Fruit fly (Drosophila melanogaster): Measurements from ENCODE around the gene Jig.

Gene Jig

dm6 chr3R:14562040-14562439, 1.3 kb downstream of the Jig start, which contains the start of gene CG14851:
TSS of gene CG14851 (plus strand) at chr3R:14562340.
- TF ChIP-seq CG7045 (GFP tag; optimal IDR thresholded peaks at IDR 0.05) (no peak), tj (GFP tag; optimal IDR thresholded peaks at IDR 0.05) (no peak), Hr96 (GFP tag; optimal IDR thresholded peaks at IDR 0.05) (no peak), CG12768 (GFP tag; optimal IDR thresholded peaks at IDR 0.05) (no peak), bab1 (GFP tag; optimal IDR thresholded peaks at IDR 0.05) (no peak), CG1620 (GFP tag; optimal IDR thresholded peaks at IDR 0.05) (no peak), CG33017 (tag; optimal IDR thresholded peaks at IDR 0.05) (no peak), cnc (optimal IDR thresholded peaks at IDR 0.05) (no peak), CG14711 (tag; optimal IDR thresholded peaks at IDR 0.05) (no peak), CG7101 (tag; optimal IDR thresholded peaks at IDR 0.05) (no peak), ovo (GFP tag; optimal IDR thresholded peaks at IDR 0.05) (no peak), toe (GFP tag; optimal IDR thresholded peaks at IDR 0.05) (no peak), Clk (GFP tag; optimal IDR thresholded peaks at IDR 0.05) (no peak), Crg-1 (GFP tag; optimal IDR thresholded peaks at IDR 0.05) (no peak), Mnt (GFP tag; optimal IDR thresholded peaks at IDR 0.05) (no peak), CG5204 (GFP tag; optimal IDR thresholded peaks at IDR 0.05) (no peak), CG11617 (GFP tag; optimal IDR thresholded peaks at IDR 0.05) (no peak)

- no peak for TF ChIP-seq CG7045 (GFP tag; optimal IDR thresholded peaks at IDR 0.05)
- TF ChIP-seq CG14711 (tag; optimal IDR thresholded peaks at IDR 0.05) = no peak
- TF ChIP-seq Hr96 (GFP tag; optimal IDR thresholded peaks at IDR 0.05) = no peak
- no peak for TF ChIP-seq CG1620 (GFP tag; optimal IDR thresholded peaks at IDR 0.05)
- TF ChIP-seq tj (GFP tag; optimal IDR thresholded peaks at IDR 0.05) = no peak
- TF ChIP-seq ovo (GFP tag; optimal IDR thresholded peaks at IDR 0.05) = no peak
- TF ChIP-seq CG11617 (GFP tag; optimal IDR thresholded peaks at IDR 0.05) = no peak
- TF ChIP-seq CG7101 (tag; optimal IDR thresholded peaks at IDR 0.05) = no peak
- TF ChIP-seq kay (GFP tag; ENCODE audit: borderline replicate concordance) = no peak
- TF ChIP-seq CG33017 (tag; optimal IDR thresholded peaks at IDR 0.05) = no peak
- TF ChIP-seq pad (GFP tag; optimal IDR thresholded peaks at IDR 0.05) = no peak
- TF ChIP-seq cnc (optimal IDR thresholded peaks at IDR 0.05) = no peak
- TF ChIP-seq CG5204 (GFP tag; optimal IDR thresholded peaks at IDR 0.05) = no peak
- no peak for TF ChIP-seq CG12768 (GFP tag; optimal IDR thresholded peaks at IDR 0.05)
- no peak for TF ChIP-seq Clk (GFP tag; optimal IDR thresholded peaks at IDR 0.05)
Observed at dm6 chr3R:14564705-14565064, 4.0 kb downstream of the Jig start, which contains the start of gene CG8087. TSS of gene CG8087 (minus strand) at chr3R:14564805.

DNA sequence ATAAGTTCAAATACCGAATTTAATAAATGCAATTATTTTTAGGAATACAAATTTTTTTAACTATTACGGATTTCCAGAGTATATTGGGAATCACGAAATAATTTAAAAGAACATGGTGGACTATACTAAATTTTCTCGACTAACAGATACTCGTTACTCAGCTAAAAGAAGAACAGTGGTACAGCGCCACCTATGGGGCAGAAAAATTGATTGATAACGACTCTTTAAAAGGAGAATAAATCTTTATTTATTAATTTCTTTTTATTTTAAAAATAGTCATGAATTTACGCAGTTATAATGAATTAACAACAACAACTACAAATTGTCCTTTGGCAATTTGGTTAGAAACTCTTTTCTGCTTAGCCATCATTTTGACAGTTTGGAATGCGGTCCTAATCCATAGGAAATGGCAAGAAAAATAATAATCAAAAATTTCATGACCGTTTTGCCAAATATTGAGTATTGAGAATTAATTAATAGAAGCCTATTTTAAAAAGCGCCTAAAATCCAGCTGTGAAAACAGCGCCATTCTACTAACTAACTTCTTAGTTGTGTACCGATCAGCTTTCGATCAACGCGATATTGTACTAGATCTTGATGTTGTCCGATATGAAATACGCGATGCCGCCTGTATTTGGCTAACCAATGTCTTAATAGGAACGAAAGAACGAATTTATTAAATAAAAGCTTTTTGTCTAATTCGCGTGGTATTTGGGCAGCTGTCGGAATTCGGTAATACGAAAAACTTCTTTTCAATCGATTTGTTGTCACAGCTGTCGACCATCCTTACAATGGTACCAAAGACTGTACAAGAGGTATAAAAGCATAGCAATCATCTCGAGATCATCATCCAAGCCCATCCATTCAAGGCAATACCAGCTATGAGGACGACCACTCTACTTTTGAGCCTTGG, 4.6 kb downstream of the Jig start, which contains the start of gene CG14852:
Gene CG14852 (plus strand): TSS at position 863 of the 913 bp plus-strand sequence.
- TF ChIP-seq Hr96 (GFP tag; optimal IDR thresholded peaks at IDR 0.05) (no peak), CG7045 (GFP tag; optimal IDR thresholded peaks at IDR 0.05) (no peak), Mnt (GFP tag; optimal IDR thresholded peaks at IDR 0.05) (no peak), CG11617 (GFP tag; optimal IDR thresholded peaks at IDR 0.05) (no peak), Clk (GFP tag; optimal IDR thresholded peaks at IDR 0.05) (no peak), CG12768 (GFP tag; optimal IDR thresholded peaks at IDR 0.05) (no peak), CG7101 (tag; optimal IDR thresholded peaks at IDR 0.05) (no peak), CG33017 (tag; optimal IDR thresholded peaks at IDR 0.05) (no peak)

DNA sequence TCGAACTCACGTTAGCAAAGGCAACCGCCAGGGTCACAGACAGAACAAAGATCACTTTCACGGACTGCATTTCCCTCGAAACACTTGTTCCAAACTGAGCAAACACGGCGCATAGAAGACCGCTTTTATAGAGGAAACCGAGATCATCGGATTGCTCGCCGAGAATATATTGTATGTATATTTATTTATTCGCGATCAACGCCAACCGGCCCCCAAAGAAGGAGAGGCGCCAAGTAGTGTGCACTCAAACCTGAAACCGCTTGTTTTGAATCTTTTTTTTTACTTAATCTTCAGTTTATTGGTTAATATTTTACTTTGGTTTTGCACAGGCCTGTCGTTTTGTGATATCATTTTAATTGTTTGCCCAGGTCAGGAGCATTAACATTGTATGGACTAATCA, 6.6 kb downstream of the Jig start, which contains the start of gene CG31313:
Gene CG31313 (minus strand): TSS at position 101 of the 400 bp plus-strand sequence.
- TF ChIP-seq cnc (optimal IDR thresholded peaks at IDR 0.05) (no peak), bab1 (GFP tag; optimal IDR thresholded peaks at IDR 0.05) (no peak), toe (GFP tag; optimal IDR thresholded peaks at IDR 0.05) (no peak), CG7045 (GFP tag; optimal IDR thresholded peaks at IDR 0.05) (no peak), CG1620 (GFP tag; optimal IDR thresholded peaks at IDR 0.05) (no peak), Clk (GFP tag; optimal IDR thresholded peaks at IDR 0.05) (no peak), Hr96 (GFP tag; optimal IDR thresholded peaks at IDR 0.05) (no peak), CG12768 (GFP tag; optimal IDR thresholded peaks at IDR 0.05) (no peak), kay (GFP tag; ENCODE audit: borderline replicate concordance) (no peak), CG33017 (tag; optimal IDR thresholded peaks at IDR 0.05) (no peak), CG11617 (GFP tag; optimal IDR thresholded peaks at IDR 0.05) (no peak), Crg-1 (GFP tag; optimal IDR thresholded peaks at IDR 0.05) (no peak), Mnt (GFP tag; optimal IDR thresholded peaks at IDR 0.05) (no peak)

DNA sequence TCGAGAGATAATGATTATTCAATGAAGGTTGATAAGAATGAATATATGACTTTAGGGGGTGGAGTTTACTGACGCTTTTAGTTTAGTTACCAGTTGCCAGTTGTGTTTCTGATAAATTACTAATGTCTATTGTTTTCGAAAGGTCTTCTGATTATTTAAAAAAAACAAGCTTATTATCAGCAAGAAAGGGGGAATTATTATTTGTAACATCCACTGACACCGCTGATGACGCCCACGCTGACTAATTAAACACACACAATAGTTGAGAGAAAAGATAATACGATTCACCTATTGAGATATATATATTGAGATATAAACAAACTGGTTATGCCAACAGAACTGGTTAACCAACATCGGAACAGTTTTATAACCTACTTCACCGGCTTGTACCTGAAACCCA, 7.1 kb downstream of the Jig start:
- TF ChIP-seq CG1620 (GFP tag; optimal IDR thresholded peaks at IDR 0.05) = no peak
- TF ChIP-seq cic (GFP tag; optimal IDR thresholded peaks at IDR 0.05) = peak; percentile 12
- peak; percentile 97 for TF ChIP-seq kay (GFP tag; ENCODE audit: borderline replicate concordance)

dm6 chr3R:14568501-14569137, 7.9 kb downstream of the Jig start, which contains the start of gene CG8066:
TSS of gene CG8066 (minus strand) at chr3R:14568847.
- TF ChIP-seq ovo (GFP tag; optimal IDR thresholded peaks at IDR 0.05) (peak; percentile 1), CG1620 (GFP tag; optimal IDR thresholded peaks at IDR 0.05) (no peak), kay (GFP tag; ENCODE audit: borderline replicate concordance) (peak; percentile 98), cic (GFP tag; optimal IDR thresholded peaks at IDR 0.05) (peak; percentile 75), CG12768 (GFP tag; optimal IDR thresholded peaks at IDR 0.05) (peak; percentile 18), bab1 (GFP tag; optimal IDR thresholded peaks at IDR 0.05) (no peak), CG14711 (tag; optimal IDR thresholded peaks at IDR 0.05) (peak; percentile 46), CG33017 (tag; optimal IDR thresholded peaks at IDR 0.05) (peak; percentile 68), Crg-1 (GFP tag; optimal IDR thresholded peaks at IDR 0.05) (no peak), toe (GFP tag; optimal IDR thresholded peaks at IDR 0.05) (peak; percentile 52), CG11617 (GFP tag; optimal IDR thresholded peaks at IDR 0.05) (peak; percentile 42), pad (GFP tag; optimal IDR thresholded peaks at IDR 0.05) (no peak), cnc (optimal IDR thresholded peaks at IDR 0.05) (no peak), CG7101 (tag; optimal IDR thresholded peaks at IDR 0.05) (peak; percentile 23), CG5204 (GFP tag; optimal IDR thresholded peaks at IDR 0.05) (no peak), Hr96 (GFP tag; optimal IDR thresholded peaks at IDR 0.05) (no peak), Clk (GFP tag; optimal IDR thresholded peaks at IDR 0.05) (no peak)

Measured in whole organism, adult.